Worm (Caenorhabditis elegans) whole organism, dauer: ENCODE measurements around the gene F48F5.6.

Experiments used
- unc-62 ChIP-seq: sonication (generic microtip); optimal IDR thresholded peaks from 2 replicates; lab custom pipeline; 2017; ENCODE audit warnings: missing biosample characterization, missing genetic modification reagents, missing genetic modification characterization

F48F5.6 gene

DNA sequence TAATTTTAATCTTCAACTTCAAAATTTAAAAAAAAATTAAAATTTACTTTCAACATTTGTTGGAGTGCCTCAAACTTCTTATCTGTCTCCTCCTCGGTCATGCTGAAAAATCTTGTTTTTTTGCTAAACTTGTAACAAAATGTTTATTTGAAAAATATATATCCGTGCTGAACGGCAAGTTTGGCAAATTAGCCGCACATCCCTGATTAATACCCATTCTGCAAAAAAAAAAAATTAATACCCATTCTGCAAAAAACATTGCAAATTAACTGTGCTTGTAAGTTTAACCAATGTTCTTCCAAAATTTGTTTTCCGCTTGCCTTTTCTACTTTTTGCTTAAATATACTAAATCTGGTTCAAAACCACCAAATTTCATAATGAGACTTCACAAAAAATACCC, at the start of gene F48F5.6:
Gene F48F5.6 (minus strand): TSS at position 101 of the 400 bp plus-strand sequence.
- TF ChIP-seq unc-62 (GFP tag; lab: Kevin White, UChicago) = no peak

ce11 chrV:20500405-20500804, 47.4 kb upstream of the F48F5.6 start, which contains the start of gene dct-14:
Gene dct-14 (minus strand): TSS chrV:20500505.
- TF ChIP-seq unc-62 (GFP tag; lab: Kevin White, UChicago) = no peak

ce11 chrV:20499642-20500041, 46.7 kb upstream of the F48F5.6 start:
- TF ChIP-seq unc-62 (GFP tag; lab: Kevin White, UChicago) = no peak

- TF ChIP-seq unc-62 (GFP tag; lab: Kevin White, UChicago) = no peak
Measured at ce11 chrV:20498980-20499379, 46.0 kb upstream of the F48F5.6 start, which contains the start of gene dct-16. Gene dct-16 (minus strand): TSS chrV:20499057.

DNA sequence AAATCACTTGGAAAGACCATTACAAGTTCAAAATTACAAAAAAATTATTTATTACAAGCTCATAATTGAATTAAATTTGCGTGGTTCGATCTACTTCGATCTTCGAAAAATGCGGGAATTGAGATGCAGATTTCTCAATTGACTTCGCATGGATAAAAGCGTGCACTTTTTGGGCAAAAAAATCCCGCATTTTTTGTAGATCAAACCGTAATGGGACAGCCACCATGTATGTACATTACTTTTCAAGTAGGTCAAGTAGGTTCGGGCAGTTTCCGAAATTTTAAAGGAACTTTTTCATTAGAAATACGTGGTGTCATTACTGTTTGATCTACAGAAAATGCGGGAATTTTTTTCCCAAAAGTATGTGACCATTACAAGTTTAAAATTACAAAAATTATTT, 44.6 kb upstream of the F48F5.6 start:
- TF ChIP-seq unc-62 (GFP tag; lab: Kevin White, UChicago) = no peak

ce11 chrV:20493271-20494231, 40.6 kb upstream of the F48F5.6 start, which contains the start of gene B0250.5:
Gene B0250.5 (plus strand): TSS chrV:20493924.
- TF ChIP-seq unc-62 (GFP tag; lab: Kevin White, UChicago) = no peak

ce11 chrV:20492385-20492784, 39.4 kb upstream of the F48F5.6 start, which contains the start of gene srbc-79:
Gene srbc-79 (minus strand): TSS chrV:20492485.
- TF ChIP-seq unc-62 (GFP tag; lab: Kevin White, UChicago) = no peak

DNA sequence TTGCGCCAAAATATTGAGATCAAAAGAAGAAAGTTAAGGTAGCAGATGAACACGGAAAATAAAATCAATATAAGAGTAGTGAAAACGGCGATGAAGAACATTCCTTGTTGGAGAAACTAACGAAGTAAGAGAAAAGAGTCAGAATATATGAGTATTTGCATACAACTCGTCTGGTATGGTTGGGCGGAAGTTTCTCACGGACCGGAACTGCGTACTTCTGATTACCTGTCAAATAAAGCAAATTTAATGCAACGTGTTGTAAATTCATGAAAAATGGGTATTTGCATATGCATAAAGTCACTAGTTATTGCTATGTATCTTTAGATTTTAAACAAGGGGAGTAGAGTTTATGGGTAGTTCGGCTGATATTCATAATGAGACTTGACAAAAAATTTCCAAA, 36.1 kb upstream of the F48F5.6 start, which contains the start of gene srbc-78:
Gene srbc-78 (minus strand): TSS at position 101 of the 400 bp plus-strand sequence.
- no peak for TF ChIP-seq unc-62 (GFP tag; lab: Kevin White, UChicago)

- TF ChIP-seq unc-62 (GFP tag; lab: Kevin White, UChicago) = no peak
Measured at ce11 chrV:20486549-20486948, 33.6 kb upstream of the F48F5.6 start.

DNA sequence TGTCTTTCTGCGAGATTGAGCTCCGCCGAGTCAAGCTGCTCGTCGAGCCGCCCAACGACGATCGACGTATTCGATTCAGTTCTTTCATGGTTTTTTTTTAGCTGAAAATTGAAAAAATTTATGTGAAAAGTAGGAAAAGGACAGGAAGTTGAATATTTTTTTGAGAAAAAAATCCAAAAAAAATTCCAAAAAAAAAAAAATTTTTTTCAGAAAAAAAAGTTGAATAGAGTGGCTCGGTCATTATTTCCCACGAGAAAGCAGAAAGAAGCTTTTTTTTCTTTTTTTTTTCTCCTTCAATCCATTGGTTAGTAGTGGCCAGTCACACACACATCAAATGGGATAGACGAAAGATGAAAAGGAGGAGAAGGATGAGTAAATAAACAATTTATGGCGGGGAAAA, 32.3 kb upstream of the F48F5.6 start, which contains the start of gene dhcr-7:
Gene dhcr-7 (minus strand): TSS at position 101 of the 400 bp plus-strand sequence.
- no peak for TF ChIP-seq unc-62 (GFP tag; lab: Kevin White, UChicago)

DNA sequence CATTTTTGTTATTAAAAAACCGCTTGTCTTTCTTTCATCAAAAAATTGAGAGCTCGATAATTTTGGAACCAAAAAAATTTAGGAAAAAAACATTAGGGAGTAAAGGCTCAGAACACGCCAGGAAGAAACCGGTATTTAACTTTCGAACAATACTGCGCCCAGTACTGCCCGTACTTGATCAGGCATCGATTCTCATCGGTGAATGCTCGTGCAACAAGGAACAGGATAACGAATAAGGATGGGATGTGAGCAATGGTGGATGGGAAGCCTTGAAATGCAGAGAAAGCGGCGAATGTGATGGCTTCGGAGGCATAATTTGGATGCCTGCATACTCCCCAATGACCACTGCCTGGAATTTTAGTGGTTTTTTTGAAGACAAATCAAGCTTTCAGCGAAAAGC, 27.8 kb upstream of the F48F5.6 start:
- no peak for TF ChIP-seq unc-62 (GFP tag; lab: Kevin White, UChicago)

DNA sequence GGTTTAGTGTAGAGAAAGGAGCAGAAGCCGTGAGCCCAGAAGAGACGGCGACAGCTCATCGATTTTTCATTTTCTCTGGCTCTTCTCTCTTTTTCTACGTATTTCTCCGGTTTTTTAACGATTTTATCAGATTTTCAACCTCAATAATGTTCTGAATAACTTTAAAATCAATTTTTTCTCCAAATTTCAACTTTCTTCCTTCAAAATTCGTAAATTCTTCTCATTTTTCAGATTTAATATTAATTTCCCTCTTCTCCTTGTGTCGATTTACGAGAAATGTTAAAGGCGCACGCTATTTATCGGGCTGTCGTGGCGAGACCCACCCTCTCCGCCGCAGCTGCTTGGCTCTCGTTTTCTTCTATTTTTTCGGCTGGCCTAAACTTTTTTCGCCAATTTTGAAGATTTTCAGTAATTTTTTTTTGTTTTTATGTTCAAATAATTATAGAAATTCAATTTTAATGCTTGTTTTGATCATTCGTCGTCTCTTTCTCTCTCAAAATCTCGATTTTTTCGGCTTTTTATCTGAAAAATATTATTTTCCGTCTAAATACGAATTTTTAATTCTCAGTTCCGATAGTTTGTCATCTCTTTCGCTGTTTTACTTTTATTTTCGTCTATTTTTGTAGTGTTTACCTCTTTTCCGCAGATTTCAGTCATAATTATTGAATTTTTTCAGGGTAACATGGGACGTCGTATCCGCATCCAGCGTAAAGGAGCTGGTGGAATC, 26.2 kb upstream of the F48F5.6 start, which contains the start of the genes calf-1 and rpl-2:
Gene calf-1 (minus strand): TSS at position 77 of the 727 bp plus-strand sequence.
Gene rpl-2 (plus strand): TSS at position 677 of the 727 bp plus-strand sequence.
- TF ChIP-seq unc-62 (GFP tag; lab: Kevin White, UChicago) = no peak

- TF ChIP-seq unc-62 (GFP tag; lab: Kevin White, UChicago) = no peak
Measured at ce11 chrV:20476981-20477380, 24.0 kb upstream of the F48F5.6 start.

ce11 chrV:20476514-20476913, 23.5 kb upstream of the F48F5.6 start:
- no peak for TF ChIP-seq unc-62 (GFP tag; lab: Kevin White, UChicago)

DNA sequence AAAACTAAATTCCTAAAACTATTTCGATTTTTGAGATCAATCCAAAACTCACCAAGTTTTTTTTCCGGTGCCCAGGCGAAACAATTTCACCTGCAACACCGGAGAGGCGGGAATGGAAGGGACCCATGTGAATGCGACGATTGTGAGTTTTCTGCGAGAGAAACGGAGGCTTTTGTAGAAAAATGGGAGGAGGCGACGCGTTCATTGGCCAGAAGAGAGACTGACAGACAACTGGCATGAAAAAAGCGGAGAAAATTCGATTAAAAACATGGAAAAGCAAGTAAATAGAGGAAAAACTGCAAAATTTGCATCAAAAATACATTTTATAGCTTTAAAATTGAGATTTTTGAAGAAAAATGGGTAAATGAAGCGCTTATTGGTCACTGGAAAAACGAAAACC, 22.8 kb upstream of the F48F5.6 start, which contains the start of gene B0250.7:
Gene B0250.7 (minus strand): TSS at position 232 of the 400 bp plus-strand sequence.
- no peak for TF ChIP-seq unc-62 (GFP tag; lab: Kevin White, UChicago)
